Fruit fly (Drosophila melanogaster) whole organism, embryonic: ENCODE data around the gene Cnb.

ENCODE experiments used
- Atf3 ChIP-seq: fragments of 200-800 bp; sonication (Bioruptor generic); optimal IDR thresholded peaks from 3 replicates; lab custom pipeline; 2016; ENCODE audit warnings: missing biosample characterization, missing genetic modification characterization
- Dbx ChIP-seq: fragments of 200-800 bp; sonication (Bioruptor generic); IDR thresholded peaks from 3 replicates; pipeline ENCODE4 v1.3.6; 2022; ENCODE audit warnings: missing biosample characterization, missing genetic modification characterization
- MTF-1 ChIP-seq: fragments of 200-800 bp; sonication (Bioruptor generic); optimal IDR thresholded peaks from 2 replicates; lab custom pipeline; 2018; ENCODE audit warnings: missing biosample characterization, mild to moderate bottlenecking, missing genetic modification characterization, borderline replicate concordance
- klu ChIP-seq: fragments of 200-800 bp; sonication (Bioruptor generic); IDR thresholded peaks from 2 replicates; pipeline ENCODE4 v1.3.6; 2022; ENCODE audit warnings: missing biosample characterization, missing genetic modification characterization

- TF ChIP-seq klu (GFP tag; lab: Robert Waterston, UW) (no peak), MTF-1 (GFP tag; lab: Kevin White, UChicago) (no peak), Dbx (GFP tag; lab: Robert Waterston, UW) (peak; percentile 26; the same call in 1 of the 3 replicates), Atf3 (GFP tag; lab: Kevin White, UChicago) (no peak)
Measured at dm6 chr3L:1947463-1948126, at the start of gene Cnb, which contains the start of gene mu2.
